Fruit fly (Drosophila melanogaster): ENCODE data around the gene emc.

Gene emc

DNA sequence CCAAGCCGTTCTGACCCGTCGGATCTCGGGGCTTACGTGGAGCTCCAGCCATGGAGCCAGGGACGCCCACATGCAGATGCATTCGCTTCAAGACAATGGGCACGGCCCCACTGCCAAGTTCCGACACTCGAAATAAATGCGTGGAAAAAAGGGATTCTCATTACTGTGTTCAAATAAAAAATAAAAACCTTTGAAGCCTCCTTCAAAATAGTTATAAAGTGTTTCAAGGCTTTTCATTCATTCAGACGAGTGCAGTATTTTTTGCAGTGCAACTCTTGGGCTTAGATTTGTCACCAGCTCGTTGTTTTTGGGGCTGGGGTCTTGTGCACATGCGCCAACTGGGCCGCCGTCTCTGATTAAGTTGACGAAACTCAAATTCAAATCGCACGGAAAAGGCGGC lies 15.1 kb downstream of the emc start (continued):
- TF ChIP-seq HmgD (GFP tag; optimal IDR thresholded peaks at IDR 0.05): no peak
- peak; percentile 29 for TF ChIP-seq CG18262 (tag; optimal IDR thresholded peaks at IDR 0.05)
- TF ChIP-seq CG8281 (tag; optimal IDR thresholded peaks at IDR 0.05): no peak
- no peak for TF ChIP-seq Ets97D (GFP tag; optimal IDR thresholded peaks at IDR 0.05)
- no peak for TF ChIP-seq Sry-δ (GFP tag; optimal IDR thresholded peaks at IDR 0.05)
- TF ChIP-seq trh (GFP tag; optimal IDR thresholded peaks at IDR 0.05): no peak
- no peak for TF ChIP-seq fd64A (GFP tag; optimal IDR thresholded peaks at IDR 0.05)
- no peak for TF ChIP-seq Lhr (GFP tag; optimal IDR thresholded peaks at IDR 0.05)
- TF ChIP-seq sens-2 (GFP tag; IDR thresholded peaks at IDR 0.05): no peak
- TF ChIP-seq Oli (tag; optimal IDR thresholded peaks at IDR 0.05): peak; percentile 49
- peak; percentile 37; the same call in 1 of the 2 replicates for TF ChIP-seq Rx (GFP tag; IDR thresholded peaks at IDR 0.05)
- TF ChIP-seq CG6683 (GFP tag; optimal IDR thresholded peaks at IDR 0.05): no peak
- no peak for TF ChIP-seq CG6254 (GFP tag; optimal IDR thresholded peaks at IDR 0.05)
- peak in 1 of 2 experiments; percentile 38 for TF ChIP-seq bsh (GFP tag; optimal IDR thresholded peaks at IDR 0.05)
- 0 out of 2 replicates have a peak, but pooled peaks have one; percentile 26 for TF ChIP-seq Nf-YA (GFP tag; IDR thresholded peaks at IDR 0.05)
- no peak for TF ChIP-seq NFAT (GFP tag; IDR thresholded peaks at IDR 0.05)
- no peak for TF ChIP-seq NK7.1 (GFP tag; optimal IDR thresholded peaks at IDR 0.05)
- TF ChIP-seq CG14441 (GFP tag; IDR thresholded peaks at IDR 0.05): peak; percentile 35; the same call in 1 of the 2 replicates
- TF ChIP-seq slou (GFP tag; optimal IDR thresholded peaks at IDR 0.05): no peak
- TF ChIP-seq so (GFP tag; IDR thresholded peaks at IDR 0.05): 0 out of 3 replicates have a peak, but pooled peaks have one; percentile 36
- TF ChIP-seq CG32772 (GFP tag; IDR thresholded peaks at IDR 0.05): 0 out of 2 replicates have a peak, but pooled peaks have one; percentile 46
- TF ChIP-seq cato (GFP tag; optimal IDR thresholded peaks at IDR 0.05; ENCODE audit: borderline replicate concordance): no peak
- peak; percentile 36 for TF ChIP-seq CG12391 (tag; optimal IDR thresholded peaks at IDR 0.05)
- TF ChIP-seq CG7839 (tag; optimal IDR thresholded peaks at IDR 0.05): peak; percentile 21
- TF ChIP-seq CG13296 (GFP tag; optimal IDR thresholded peaks at IDR 0.05): no peak
- peak; percentile 51 for TF ChIP-seq CG4424 (GFP tag; optimal IDR thresholded peaks at IDR 0.05)
- TF ChIP-seq Ets65A (GFP tag): peak; percentile 92
- TF ChIP-seq CG34224 (GFP tag; IDR thresholded peaks at IDR 0.05; ENCODE audit: partially characterized antibody): no peak
- no peak for TF ChIP-seq HLH4C (GFP tag; IDR thresholded peaks at IDR 0.05; ENCODE audit: partially characterized antibody)
- no peak for TF ChIP-seq hkb (optimal IDR thresholded peaks at IDR 0.05)
- peak; percentile 70 for TF ChIP-seq hkb (GFP tag; IDR thresholded peaks at IDR 0.05)
- TF ChIP-seq her (GFP tag; optimal IDR thresholded peaks at IDR 0.05): no peak
- TF ChIP-seq CG2712 (tag; optimal IDR thresholded peaks at IDR 0.05): peak; percentile 52
- TF ChIP-seq ase (GFP tag; IDR thresholded peaks at IDR 0.05): 0 out of 3 replicates have a peak, but pooled peaks have one; percentile 30
- TF ChIP-seq CG2129 (GFP tag; IDR thresholded peaks at IDR 0.05; ENCODE audit: partially characterized antibody): no peak
- TF ChIP-seq vnd (GFP tag; IDR thresholded peaks at IDR 0.05; ENCODE audit: partially characterized antibody): no peak
- TF ChIP-seq nerfin-1 (tag; optimal IDR thresholded peaks at IDR 0.05): no peak
- no peak for TF ChIP-seq GATAe (GFP tag; conservative IDR thresholded peaks at IDR 0.05)
- TF ChIP-seq vfl (GFP tag; optimal IDR thresholded peaks at IDR 0.05): no peak
- TF ChIP-seq CG12769 (tag; optimal IDR thresholded peaks at IDR 0.05): no peak
- TF ChIP-seq Fer3 (tag; optimal IDR thresholded peaks at IDR 0.05): no peak
- TF ChIP-seq phol (tag; optimal IDR thresholded peaks at IDR 0.05): peak; percentile 21
- TF ChIP-seq gce (GFP tag; IDR thresholded peaks at IDR 0.05): peak; percentile 34; the same call in 1 of the 3 replicates
- no peak for TF ChIP-seq CG3838 (GFP tag; optimal IDR thresholded peaks at IDR 0.05)
- no peak for TF ChIP-seq repo (GFP tag; optimal IDR thresholded peaks at IDR 0.05)
- TF ChIP-seq dmrt99B (tag; optimal IDR thresholded peaks at IDR 0.05): peak; percentile 62
- TF ChIP-seq ranshi (GFP tag; IDR thresholded peaks at IDR 0.05): 0 out of 2 replicates have a peak, but pooled peaks have one; percentile 19
- TF ChIP-seq Xrp1 (GFP tag; IDR thresholded peaks at IDR 0.05): peak; percentile 50; the same call in 1 of the 2 replicates
- TF ChIP-seq slbo (GFP tag; IDR thresholded peaks at IDR 0.05): 0 out of 2 replicates have a peak, but pooled peaks have one; percentile 40
- peak; percentile 19 to 31 for TF ChIP-seq Pdp1 (GFP tag; optimal IDR thresholded peaks at IDR 0.05)
